Worm (Caenorhabditis elegans) whole organism, L4 larva: ENCODE data around the gene C16A3.5.

Experiments used
- nhr-28 ChIP-seq: fragments of 150-350 bp; optimal IDR thresholded peaks from 2 replicates; lab custom pipeline; 2014; ENCODE audit warnings: missing biosample characterization, missing genetic modification characterization
- snpc-4 ChIP-seq: fragments of 150-350 bp; optimal IDR thresholded peaks from 2 replicates; lab custom pipeline; 2014; ENCODE audit warnings: missing biosample characterization, missing genetic modification characterization
- tra-1 ChIP-seq: fragments of 200-800 bp; sonication (Bioruptor generic); IDR thresholded peaks from 2 replicates; pipeline ENCODE4 v1.3.6; 2022; ENCODE audit warnings: missing genetic modification reagents, missing genetic modification characterization, missing compliant biosample characterization

DNA sequence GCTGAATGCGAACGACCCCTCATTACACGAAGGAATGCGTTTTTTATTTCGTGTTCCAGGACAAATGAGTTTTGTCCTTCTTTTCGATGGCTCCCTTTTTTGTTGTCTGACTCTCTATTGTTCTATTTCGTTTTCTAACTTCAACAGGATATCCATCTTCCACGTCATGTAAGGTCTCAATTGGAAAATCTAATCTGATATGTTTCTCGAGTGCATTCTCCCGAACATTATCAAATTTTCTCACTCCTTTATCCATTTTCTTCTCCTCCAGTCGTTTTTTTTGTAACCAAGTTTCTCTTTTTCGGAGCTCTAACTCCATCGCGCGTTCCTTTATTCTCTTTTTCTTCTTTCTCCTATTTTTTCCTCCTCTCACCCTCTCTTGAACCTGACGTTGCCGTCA is 30.1 kb upstream of the C16A3.5 start:
- TF ChIP-seq snpc-4 (tag; lab: Kevin White, UChicago) (no peak), nhr-28 (tag; lab: Kevin White, UChicago) (no peak), tra-1 (GFP tag; lab: Robert Waterston, UW) (no peak)
